Worm (Caenorhabditis elegans): ENCODE data around the gene R07E5.11.

DNA sequence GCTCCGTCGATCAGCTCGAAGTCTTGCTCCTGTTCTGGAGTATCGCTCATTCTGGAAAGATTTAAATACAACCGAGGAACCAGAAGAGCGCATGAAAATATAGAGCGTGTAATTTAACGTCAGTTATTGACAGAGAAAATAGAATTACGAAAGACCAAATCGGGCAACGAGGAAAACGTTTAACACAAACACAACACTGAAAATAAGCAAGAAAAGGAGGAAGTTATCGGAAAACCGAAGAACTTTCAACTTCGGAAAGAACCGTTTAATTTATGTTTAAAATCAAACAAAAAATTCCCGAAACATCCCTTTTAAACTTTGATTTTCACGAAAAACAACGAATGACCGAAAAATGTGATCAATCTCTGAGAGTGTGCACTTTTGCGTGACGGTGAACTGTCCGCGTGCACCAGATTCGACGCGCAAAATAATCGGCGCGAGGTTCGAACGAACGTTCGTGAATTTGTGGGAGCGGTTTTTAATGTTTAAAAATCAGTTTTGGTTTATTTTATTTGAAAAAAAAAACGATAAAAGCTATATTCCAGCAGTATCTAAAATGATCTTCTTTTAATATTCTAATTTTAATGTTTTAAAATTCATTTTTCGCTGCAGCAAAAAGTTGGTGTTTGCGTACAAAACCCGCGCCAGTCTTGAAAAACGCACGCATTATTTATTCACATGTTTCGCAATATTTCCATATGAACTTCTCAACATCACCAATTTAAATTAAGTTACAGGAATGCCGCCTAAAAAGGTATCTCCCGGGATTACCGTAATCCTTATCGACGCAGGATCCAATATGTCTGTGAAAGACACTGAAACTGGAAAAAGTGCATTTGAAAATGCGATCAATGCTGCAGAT is 4.3 kb upstream of the R07E5.11 start, which contains the start of the genes R07E5.7 and cku-80:
- no peak for TF ChIP-seq him-1 (tag; optimal IDR thresholded peaks at IDR 0.05)
- TF ChIP-seq dao-5 (tag; optimal IDR thresholded peaks at IDR 0.05): no peak
- TF ChIP-seq W03F9.2 (tag; optimal IDR thresholded peaks at IDR 0.05): peak; percentile 73
